Fruit fly (Drosophila melanogaster) S2 (cell line): ENCODE data around the gene 140up.

Experiments
- CG8478 ChIP-seq: fragments of >200 bp; optimal IDR thresholded peaks from 2 replicates; lab custom pipeline; 2018
- CTCF ChIP-seq, 2 experiments: fragments of >200 bp; optimal IDR thresholded peaks; 2 replicates each; lab custom pipeline; 2018

DNA sequence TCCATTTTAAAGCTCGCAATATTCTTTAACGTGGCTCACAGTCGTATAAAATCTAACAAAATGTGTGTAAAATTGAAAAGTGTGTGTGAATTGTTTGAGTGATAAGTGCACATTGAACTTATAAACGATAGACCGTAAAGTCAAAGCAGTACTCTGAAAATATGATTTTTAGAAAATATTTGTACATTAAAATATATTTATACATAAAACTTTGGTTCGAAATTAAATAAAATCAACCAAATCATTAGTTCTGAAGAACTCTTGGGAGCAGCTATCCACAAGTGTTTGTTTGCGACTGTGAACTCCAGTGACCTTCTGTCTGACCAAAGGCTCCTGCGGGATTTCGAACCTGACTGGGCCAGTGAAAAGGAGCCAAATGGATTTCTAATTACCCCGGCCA, 34.8 kb upstream of the 140up start, which contains the start of gene CG31327:
- TF ChIP-seq CG8478 = no peak
- TF ChIP-seq CTCF (optimal IDR thresholded peaks at IDR 0.05; lab: Kevin White, UChicago) = no peak
